Fruit fly (Drosophila melanogaster) whole organism, embryonic: ENCODE measurements around the gene CG4839.

Experiments used
- Abd-B ChIP-seq: fragments of 200-800 bp; sonication (Bioruptor generic); optimal IDR thresholded peaks from 2 replicates; lab custom pipeline; 2018; ENCODE audit warnings: missing biosample characterization, mild to moderate bottlenecking, missing genetic modification characterization, moderate library complexity
- Adf1 ChIP-seq: fragments of 200-800 bp; sonication (Bioruptor generic); IDR thresholded peaks from 2 replicates; pipeline ENCODE4 v1.3.6; 2022; ENCODE audit warnings: missing biosample characterization, missing genetic modification characterization
- Aef1 ChIP-seq: fragments of 200-800 bp; sonication (Bioruptor generic); IDR thresholded peaks from 3 replicates; pipeline ENCODE4 v1.3.6; 2022; ENCODE audit warnings: missing biosample characterization, missing genetic modification characterization
- Blimp-1 ChIP-seq: fragments of 200-800 bp; sonication (Bioruptor generic); optimal IDR thresholded peaks from 3 replicates; lab custom pipeline; 2018; ENCODE audit warnings: missing biosample characterization, missing genetic modification characterization, mild to moderate bottlenecking, moderate library complexity, missing genetic modification reagents
- CG11247 ChIP-seq: fragments of 200-800 bp; sonication (Bioruptor generic); IDR thresholded peaks from 2 replicates; pipeline ENCODE4 v1.3.6; 2022; ENCODE audit warnings: missing biosample characterization, missing genetic modification characterization
- CG11504 ChIP-seq: fragments of 200-800 bp; sonication (Bioruptor generic); optimal IDR thresholded peaks from 3 replicates; lab custom pipeline; 2019; ENCODE audit warnings: missing biosample characterization, mild to moderate bottlenecking, missing genetic modification characterization, moderate library complexity
- CG13296 ChIP-seq: fragments of 200-800 bp; sonication (Bioruptor generic); optimal IDR thresholded peaks from 3 replicates; lab custom pipeline; 2018; ENCODE audit warnings: missing biosample characterization, mild to moderate bottlenecking, missing genetic modification characterization
- CG15514 ChIP-seq: fragments of 200-800 bp; sonication (Bioruptor generic); optimal IDR thresholded peaks from 3 replicates; lab custom pipeline; 2017; ENCODE audit warnings: missing biosample characterization, missing genetic modification characterization, mild to moderate bottlenecking, moderate library complexity, missing genetic modification reagents
- CG15696 ChIP-seq: fragments of 200-800 bp; sonication (Bioruptor generic); optimal IDR thresholded peaks from 2 replicates; lab custom pipeline; 2019; ENCODE audit warnings: missing biosample characterization, mild to moderate bottlenecking, missing genetic modification characterization, moderate library complexity
- CG16815 ChIP-seq: fragments of 200-800 bp; sonication (Bioruptor generic); optimal IDR thresholded peaks from 3 replicates; lab custom pipeline; 2017; ENCODE audit warnings: missing biosample characterization, mild to moderate bottlenecking, missing genetic modification characterization
- CG17612 ChIP-seq: fragments of 200-800 bp; sonication (Bioruptor generic); IDR thresholded peaks from 2 replicates; pipeline ENCODE4 v1.3.6; 2022; ENCODE audit warnings: missing biosample characterization, missing genetic modification characterization
- CG2712 ChIP-seq: fragments of 200-800 bp; optimal IDR thresholded peaks from 3 replicates; lab custom pipeline; 2019; ENCODE audit warnings: missing biosample characterization, mild to moderate bottlenecking, missing genetic modification characterization, moderate library complexity
- CG3281 ChIP-seq: fragments of 200-800 bp; sonication (Bioruptor generic); optimal IDR thresholded peaks from 3 replicates; lab custom pipeline; 2017; ENCODE audit warnings: missing biosample characterization, mild to moderate bottlenecking, missing genetic modification characterization
- CG33557 ChIP-seq: fragments of 200-800 bp; sonication (Bioruptor generic); optimal IDR thresholded peaks from 2 replicates; lab custom pipeline; 2019; ENCODE audit warnings: missing biosample characterization, mild to moderate bottlenecking, missing genetic modification characterization, moderate library complexity
- CG6654 ChIP-seq: fragments of 200-800 bp; sonication (Bioruptor generic); optimal IDR thresholded peaks from 2 replicates; lab custom pipeline; 2017; ENCODE audit warnings: missing biosample characterization, mild to moderate bottlenecking, missing genetic modification characterization
- CG6765 ChIP-seq: fragments of 200-800 bp; sonication (Bioruptor generic); optimal IDR thresholded peaks from 3 replicates; lab custom pipeline; 2017; ENCODE audit warnings: missing biosample characterization, mild to moderate bottlenecking, missing genetic modification characterization
- CG9727 ChIP-seq: fragments of 200-800 bp; sonication (Bioruptor generic); optimal IDR thresholded peaks from 3 replicates; lab custom pipeline; 2017; ENCODE audit warnings: missing biosample characterization, mild to moderate bottlenecking, missing genetic modification characterization
- CG9797 ChIP-seq: fragments of 200-800 bp; sonication (Bioruptor generic); optimal IDR thresholded peaks from 3 replicates; lab custom pipeline; 2018; ENCODE audit warnings: missing biosample characterization, mild to moderate bottlenecking, missing genetic modification characterization
- CoRest ChIP-seq: fragments of 200-800 bp; sonication (Bioruptor generic); optimal IDR thresholded peaks from 3 replicates; lab custom pipeline; 2018; ENCODE audit warnings: missing biosample characterization, mild to moderate bottlenecking, missing genetic modification characterization, moderate library complexity
- D19B ChIP-seq: fragments of 200-800 bp; sonication (Bioruptor generic); optimal IDR thresholded peaks from 2 replicates; lab custom pipeline; 2017; ENCODE audit warnings: missing biosample characterization, mild to moderate bottlenecking, missing genetic modification characterization
- Dbx ChIP-seq: fragments of 200-800 bp; sonication (Bioruptor generic); IDR thresholded peaks from 3 replicates; pipeline ENCODE4 v1.3.6; 2022; ENCODE audit warnings: missing biosample characterization, missing genetic modification characterization
- Eip74EF ChIP-seq, 2 experiments: fragments of 200-800 bp in 1 of 2; fragments of >200 bp in 1 of 2; sonication (Bioruptor generic) in 1 of 2; optimal IDR thresholded peaks; 2 replicates each; lab custom pipeline; 2017 to 2019; ENCODE audit warnings: missing biosample characterization in 2 of 2, missing genetic modification characterization in 2 of 2, mild to moderate bottlenecking in 1 of 2, moderate library complexity in 1 of 2
- Ets65A ChIP-seq: fragments of 200-800 bp; sonication (Bioruptor generic); peaks from one replicate; lab custom pipeline; 2016; ENCODE audit warnings: missing biosample characterization, missing genetic modification characterization
- Gsc ChIP-seq: fragments of 200-800 bp; sonication (Bioruptor generic); IDR thresholded peaks from 2 replicates; pipeline ENCODE4 v1.3.6; 2022; ENCODE audit warnings: missing biosample characterization, missing genetic modification characterization
- Hmx ChIP-seq: fragments of 200-800 bp; sonication (Bioruptor generic); optimal IDR thresholded peaks from 2 replicates; lab custom pipeline; 2016; ENCODE audit warnings: missing biosample characterization, missing genetic modification characterization
- Jarid2 ChIP-seq: fragments of 200-800 bp; sonication (Bioruptor generic); optimal IDR thresholded peaks from 3 replicates; lab custom pipeline; 2017; ENCODE audit warnings: mild to moderate bottlenecking, missing biosample characterization, missing genetic modification reagents, missing genetic modification characterization
- Mad ChIP-seq: fragments of 200-800 bp; sonication (Bioruptor generic); optimal IDR thresholded peaks from 2 replicates; lab custom pipeline; 2016; ENCODE audit warnings: missing biosample characterization, missing genetic modification characterization
- NC2β ChIP-seq: fragments of 200-800 bp; sonication (Bioruptor generic); optimal IDR thresholded peaks from 2 replicates; lab custom pipeline; 2016; ENCODE audit warnings: missing biosample characterization, missing genetic modification characterization
- Optix ChIP-seq: fragments of 200-800 bp; sonication (Bioruptor generic); IDR thresholded peaks from 3 replicates; pipeline ENCODE4 v1.3.6; 2022; ENCODE audit warnings: missing biosample characterization, missing genetic modification characterization
- Ptx1 ChIP-seq: fragments of 200-800 bp; sonication (Bioruptor generic); IDR thresholded peaks from 2 replicates; pipeline ENCODE4 v1.3.6; 2022; ENCODE audit warnings: missing biosample characterization, missing genetic modification characterization
- Ssrp ChIP-seq: fragments of 200-800 bp; sonication (Bioruptor generic); optimal IDR thresholded peaks from 2 replicates; lab custom pipeline; 2018; ENCODE audit warnings: missing biosample characterization, mild to moderate bottlenecking, missing genetic modification characterization, moderate library complexity
- TFAM ChIP-seq: fragments of 200-800 bp; sonication (Bioruptor generic); optimal IDR thresholded peaks from 2 replicates; lab custom pipeline; 2017; ENCODE audit warnings: missing biosample characterization, missing genetic modification characterization, inconsistent platforms
- Taf1 ChIP-seq: fragments of 200-800 bp; sonication (Bioruptor generic); IDR thresholded peaks from 2 replicates; pipeline ENCODE4 v1.3.6; 2022; ENCODE audit warnings: missing biosample characterization, missing genetic modification characterization
- Usf ChIP-seq: fragments of 200-800 bp; sonication (Bioruptor generic); optimal IDR thresholded peaks from 2 replicates; lab custom pipeline; 2017; ENCODE audit warnings: missing genotype, missing biosample characterization, missing genetic modification characterization
- ac ChIP-seq: fragments of 200-800 bp; sonication (Bioruptor generic); optimal IDR thresholded peaks from 3 replicates; lab custom pipeline; 2017; ENCODE audit warnings: missing biosample characterization, mild to moderate bottlenecking, missing genetic modification characterization
- ase ChIP-seq: fragments of 200-800 bp; sonication (Bioruptor generic); IDR thresholded peaks from 3 replicates; pipeline ENCODE4 v1.3.6; 2022; ENCODE audit warnings: missing biosample characterization, missing genetic modification characterization
- ato ChIP-seq: fragments of 200-800 bp; sonication (Bioruptor generic); IDR thresholded peaks from 2 replicates; pipeline ENCODE4 v1.3.6; 2022; ENCODE audit warnings: missing biosample characterization, missing genetic modification characterization; ENCODE audit not compliant: partially characterized antibody
- dati ChIP-seq: fragments of 200-800 bp; sonication (Bioruptor generic); IDR thresholded peaks from 2 replicates; pipeline ENCODE4 v1.3.6; 2022; ENCODE audit warnings: missing biosample characterization, missing genetic modification characterization
- dimm ChIP-seq: fragments of 200-800 bp; sonication (Bioruptor generic); IDR thresholded peaks from 2 replicates; pipeline ENCODE4 v1.3.6; 2022; ENCODE audit warnings: missing biosample characterization, missing genetic modification characterization
- en ChIP-seq: fragments of 200-800 bp; sonication (Bioruptor generic); optimal IDR thresholded peaks from 2 replicates; lab custom pipeline; 2016; ENCODE audit warnings: missing biosample characterization, missing genetic modification characterization
- kay ChIP-seq: fragments of 200-800 bp; sonication (Bioruptor generic); optimal IDR thresholded peaks from 2 replicates; lab custom pipeline; 2016; ENCODE audit warnings: missing biosample characterization, missing genetic modification characterization
- ken ChIP-seq: fragments of 200-800 bp; sonication (Bioruptor generic); IDR thresholded peaks from 3 replicates; pipeline ENCODE4 v1.3.6; 2022; ENCODE audit warnings: missing biosample characterization, missing genetic modification characterization
- lov ChIP-seq, 2 experiments: fragments of 200-800 bp in 1 of 2; fragments of >200 bp in 1 of 2; sonication (Bioruptor generic) in 1 of 2; IDR thresholded peaks in 1 of 2; optimal IDR thresholded peaks in 1 of 2; 2 replicates in 1 of 2; 3 replicates in 1 of 2; pipeline versions ENCODE4 v1.3.6 to Lab custom; 2017 to 2022; ENCODE audit warnings: missing biosample characterization in 1 of 2, missing genetic modification characterization in 1 of 2
- mld ChIP-seq: fragments of 200-800 bp; sonication (Bioruptor generic); IDR thresholded peaks from 3 replicates; pipeline ENCODE4 v1.3.6; 2022; ENCODE audit warnings: missing biosample characterization, missing genetic modification characterization; ENCODE audit not compliant: partially characterized antibody
- pnt ChIP-seq: fragments of 200-800 bp; sonication (Bioruptor generic); optimal IDR thresholded peaks from 3 replicates; lab custom pipeline; 2016; ENCODE audit warnings: missing biosample characterization, missing genetic modification characterization
- pzg ChIP-seq: fragments of 200-800 bp; sonication (Bioruptor generic); optimal IDR thresholded peaks from 3 replicates; lab custom pipeline; 2018; ENCODE audit warnings: missing biosample characterization, mild to moderate bottlenecking, missing genetic modification characterization, moderate library complexity
- repo ChIP-seq: fragments of 200-800 bp; sonication (Bioruptor generic); optimal IDR thresholded peaks from 2 replicates; lab custom pipeline; 2016; ENCODE audit warnings: missing biosample characterization, missing genetic modification characterization
- slou ChIP-seq: fragments of 200-800 bp; sonication (Bioruptor generic); optimal IDR thresholded peaks from 3 replicates; lab custom pipeline; 2016; ENCODE audit warnings: missing biosample characterization, missing genetic modification characterization
- sob ChIP-seq: fragments of 200-800 bp; sonication (Bioruptor generic); IDR thresholded peaks from 2 replicates; pipeline ENCODE4 v1.3.6; 2022; ENCODE audit warnings: missing biosample characterization, missing genetic modification characterization
- wek ChIP-seq: fragments of 200-800 bp; sonication (Bioruptor generic); optimal IDR thresholded peaks from 3 replicates; lab custom pipeline; 2018; ENCODE audit warnings: missing biosample characterization, mild to moderate bottlenecking, missing genetic modification characterization, moderate library complexity

Gene CG4839

DNA sequence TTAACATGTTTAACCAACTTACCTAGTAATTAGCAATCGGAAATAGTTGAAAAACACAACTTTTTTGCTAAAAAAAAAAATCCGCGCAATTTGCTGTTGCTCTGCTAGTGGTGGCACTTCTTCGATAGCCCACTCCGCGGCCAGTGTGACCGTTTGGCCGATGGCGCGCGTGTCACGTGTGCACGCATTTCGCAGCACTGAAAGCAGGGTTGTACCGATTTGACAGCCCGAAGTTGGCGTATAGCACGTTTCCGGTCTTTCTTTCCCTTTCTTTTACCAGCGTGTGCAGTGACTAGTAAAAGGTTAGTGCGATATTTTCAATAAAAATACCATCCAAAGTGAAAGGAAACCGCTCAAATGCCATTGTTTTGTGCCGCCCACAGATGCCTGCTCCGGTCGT is 56.3 kb downstream of the CG4839 start, which contains the start of the genes Ripalpha and RpL7 (continued):
- TF ChIP-seq CG13296 (GFP tag; lab: Kevin White, UChicago) (peak; percentile 97), CG9727 (GFP tag; lab: Kevin White, UChicago) (peak; percentile 99), pzg (GFP tag; lab: Kevin White, UChicago) (peak; percentile 100), en (GFP tag; lab: Kevin White, UChicago) (peak; percentile 98), Gsc (GFP tag; lab: Robert Waterston, UW) (no peak), CG11504 (tag; lab: Kevin White, UChicago) (no peak), dati (GFP tag; lab: Robert Waterston, UW) (peak; percentile 96), sob (peak; percentile 99), mld (GFP tag; lab: Robert Waterston, UW) (peak; percentile 74; the same call in 2 of the 3 replicates), CG11247 (peak; percentile 98), CG6654 (peak; percentile 90), lov (optimal IDR thresholded peaks at IDR 0.05; lab: Kevin White, UChicago) (no peak), lov (GFP tag; IDR thresholded peaks at IDR 0.05; lab: Robert Waterston, UW) (peak; percentile 99), TFAM (GFP tag; lab: Kevin White, UChicago) (peak; percentile 92), Dbx (GFP tag; lab: Robert Waterston, UW) (peak; percentile 99), Taf1 (GFP tag; lab: Robert Waterston, UW) (peak; percentile 80; the same call in 1 of the 2 replicates), CG15514 (GFP tag; lab: Kevin White, UChicago) (peak; percentile 97), ato (peak; percentile 90), ac (GFP tag; lab: Kevin White, UChicago) (peak; percentile 96), CG2712 (tag; lab: Kevin White, UChicago) (peak; percentile 92), CG16815 (GFP tag; lab: Kevin White, UChicago) (peak; percentile 95), CG6765 (peak; percentile 100), Optix (GFP tag; lab: Robert Waterston, UW) (peak; percentile 95), CoRest (tag; lab: Kevin White, UChicago) (peak; percentile 92), Hmx (peak; percentile 54), kay (GFP tag; lab: Kevin White, UChicago) (peak; percentile 92), ken (GFP tag; lab: Robert Waterston, UW) (peak; percentile 98), CG3281 (GFP tag; lab: Kevin White, UChicago) (peak; percentile 98), Ptx1 (GFP tag; lab: Robert Waterston, UW) (peak; percentile 95), CG33557 (GFP tag; lab: Kevin White, UChicago) (peak; percentile 94), Ets65A (GFP tag; lab: Kevin White, UChicago) (peak; percentile 100), wek (peak; percentile 95), CG15696 (tag; lab: Kevin White, UChicago) (peak; percentile 79), Aef1 (GFP tag; lab: Robert Waterston, UW) (peak; percentile 94), repo (peak; percentile 94), Mad (peak; percentile 99), CG17612 (GFP tag; lab: Robert Waterston, UW) (peak; percentile 94), Eip74EF (GFP tag; optimal IDR thresholded peaks at IDR 0.05; lab: Kevin White, UChicago) (peak in 1 of 2 experiments; percentile 83), Adf1 (GFP tag; lab: Robert Waterston, UW) (peak; percentile 86), Ssrp (tag; lab: Kevin White, UChicago) (peak; percentile 84), Usf (GFP tag; lab: Kevin White, UChicago) (peak; percentile 97), Abd-B (GFP tag; lab: Kevin White, UChicago) (peak; percentile 68), pnt (GFP tag; lab: Kevin White, UChicago) (peak; percentile 85), CG9797 (GFP tag; lab: Kevin White, UChicago) (peak; percentile 99), NC2β (GFP tag; lab: Kevin White, UChicago) (peak; percentile 100), ase (GFP tag; lab: Robert Waterston, UW) (peak; percentile 94), dimm (GFP tag; lab: Robert Waterston, UW) (peak; percentile 94), D19B (peak; percentile 91), Blimp-1 (GFP tag; lab: Kevin White, UChicago) (peak; percentile 89), Jarid2 (GFP tag; lab: Kevin White, UChicago) (peak; percentile 93), slou (peak; percentile 96)
